Worm (Caenorhabditis elegans) whole organism, young adult: ENCODE results near the gene F36H12.3.
"Not testable (repeated sequence)": the region's sequence is repeated elsewhere in the genome, so short reads cannot be mapped to it uniquely, and the experiment has no call there.

ENCODE experiments used
- B0261.1 ChIP-seq: sonication (generic microtip); optimal IDR thresholded peaks from 2 replicates; lab custom pipeline; 2016; ENCODE audit warnings: mild to moderate bottlenecking, missing genetic modification characterization, moderate library complexity, missing compliant biosample characterization
- B0336.3 ChIP-seq: fragments of 200-800 bp; sonication (Bioruptor generic); IDR thresholded peaks from 2 replicates; pipeline ENCODE4 v1.3.6; 2022; ENCODE audit warnings: missing genetic modification characterization, missing compliant biosample characterization
- D2030.7 ChIP-seq: fragments of 200-800 bp; sonication (Bioruptor generic); IDR thresholded peaks from 2 replicates; pipeline ENCODE4 v1.3.6; 2022; ENCODE audit warnings: missing genetic modification reagents, missing genetic modification characterization, missing compliant biosample characterization
- F22D6.2 ChIP-seq: sonication (generic microtip); optimal IDR thresholded peaks from 2 replicates; lab custom pipeline; 2016; ENCODE audit warnings: mild to moderate bottlenecking, missing genetic modification characterization, missing compliant biosample characterization
- F33H1.4 ChIP-seq: fragments of 200-800 bp; sonication (Bioruptor generic); IDR thresholded peaks from 2 replicates; pipeline ENCODE4 v1.3.6; 2022; ENCODE audit warnings: missing genetic modification reagents, missing genetic modification characterization, missing compliant biosample characterization
- F55B11.4 ChIP-seq: sonication (generic microtip); optimal IDR thresholded peaks from 2 replicates; lab custom pipeline; 2016; ENCODE audit warnings: missing compliant biosample characterization, missing genetic modification characterization, borderline replicate concordance; ENCODE audit not compliant: insufficient read depth
- K12H6.12 ChIP-seq: fragments of 200-800 bp; sonication (Bioruptor generic); optimal IDR thresholded peaks from 2 replicates; lab custom pipeline; 2018; ENCODE audit warnings: mild to moderate bottlenecking, missing genetic modification characterization, missing compliant biosample characterization
- Y53G8AR.9 ChIP-seq: fragments of 200-800 bp; sonication (Bioruptor generic); conservative IDR thresholded peaks from 2 replicates; pipeline ENCODE4 v1.3.6; 2022; ENCODE audit warnings: missing genetic modification reagents, missing genetic modification characterization, missing compliant biosample characterization
- Y79H2A.3 ChIP-seq: fragments of 200-800 bp; sonication (Bioruptor generic); conservative IDR thresholded peaks from 2 replicates; pipeline ENCODE4 v1.3.6; 2022; ENCODE audit warnings: missing genetic modification reagents, missing genetic modification characterization, missing compliant biosample characterization
- Y95B8A.8 ChIP-seq: fragments of 200-800 bp; sonication (Bioruptor generic); IDR thresholded peaks from 2 replicates; pipeline ENCODE4 v1.3.6; 2022; ENCODE audit warnings: missing genetic modification reagents, missing genetic modification characterization, missing compliant biosample characterization
- bed-1 ChIP-seq: fragments of 200-800 bp; sonication (Bioruptor generic); IDR thresholded peaks from 2 replicates; pipeline ENCODE4 v1.3.6; 2022; ENCODE audit warnings: missing genetic modification reagents, missing genetic modification characterization, missing compliant biosample characterization
- bed-2 ChIP-seq: fragments of 200-800 bp; sonication (Bioruptor generic); IDR thresholded peaks from 2 replicates; pipeline ENCODE4 v1.3.6; 2022; ENCODE audit warnings: missing genetic modification reagents, missing genetic modification characterization, missing compliant biosample characterization
- ccch-3 ChIP-seq: fragments of 200-800 bp; sonication (Bioruptor generic); optimal IDR thresholded peaks from 2 replicates; lab custom pipeline; 2018; ENCODE audit warnings: mild to moderate bottlenecking, missing genetic modification characterization, missing compliant biosample characterization
- ceh-100 ChIP-seq: fragments of 200-800 bp; sonication (Bioruptor generic); IDR thresholded peaks from 2 replicates; pipeline ENCODE4 v1.3.6; 2022; ENCODE audit warnings: missing genetic modification reagents, missing genetic modification characterization, missing compliant biosample characterization
- dpff-1 ChIP-seq: sonication (generic microtip); optimal IDR thresholded peaks from 2 replicates; lab custom pipeline; 2017; ENCODE audit warnings: mild to moderate bottlenecking, missing genetic modification characterization, missing compliant biosample characterization
- ekl-4 ChIP-seq: fragments of 200-800 bp; sonication (Bioruptor generic); IDR thresholded peaks from 2 replicates; pipeline ENCODE4 v1.3.6; 2022; ENCODE audit warnings: missing genetic modification reagents, missing genetic modification characterization, missing compliant biosample characterization
- gei-17 ChIP-seq: fragments of 200-800 bp; sonication (Bioruptor generic); optimal IDR thresholded peaks from 2 replicates; lab custom pipeline; 2018; ENCODE audit warnings: mild to moderate bottlenecking, missing genetic modification characterization, missing compliant biosample characterization
- him-1 ChIP-seq: sonication (generic microtip); optimal IDR thresholded peaks from 2 replicates; lab custom pipeline; 2016; ENCODE audit warnings: missing genotype, missing genetic modification reagents, missing genetic modification characterization, missing compliant biosample characterization
- hlh-26 ChIP-seq: fragments of 200-800 bp; sonication (Bioruptor generic); conservative IDR thresholded peaks from 2 replicates; pipeline ENCODE4 v1.3.6; 2022; ENCODE audit warnings: missing genetic modification reagents, missing genetic modification characterization, missing compliant biosample characterization
- hmg-20 ChIP-seq: fragments of 200-800 bp; sonication (Bioruptor generic); IDR thresholded peaks from 2 replicates; pipeline ENCODE4 v1.3.6; 2022; ENCODE audit warnings: missing genetic modification reagents, missing genetic modification characterization, missing compliant biosample characterization
- hrde-1 ChIP-seq: sonication (generic microtip); optimal IDR thresholded peaks from 2 replicates; lab custom pipeline; 2016; ENCODE audit warnings: missing genetic modification characterization, mild to moderate bottlenecking, missing compliant biosample characterization, moderate library complexity, missing genotype, missing genetic modification reagents, borderline replicate concordance
- lin-35 ChIP-seq, 3 experiments: fragments of 150-350 bp in 2 of 3; sonication (generic microtip) in 1 of 3; optimal IDR thresholded peaks; 2 replicates each; lab custom pipeline; 2014 to 2018; ENCODE audit warnings: missing biosample characterization in 3 of 3, missing genetic modification characterization in 3 of 3, missing genetic modification reagents in 3 of 3
- lin-40 ChIP-seq: sonication (generic microtip); optimal IDR thresholded peaks from 2 replicates; lab custom pipeline; 2016; ENCODE audit warnings: missing genetic modification characterization, mild to moderate bottlenecking, missing compliant biosample characterization, missing genotype, missing genetic modification reagents
- lsl-1 ChIP-seq: fragments of 200-800 bp; sonication (Bioruptor generic); optimal IDR thresholded peaks from 2 replicates; lab custom pipeline; 2018; ENCODE audit warnings: mild to moderate bottlenecking, missing genetic modification characterization, moderate library complexity, missing compliant biosample characterization
- madf-10 ChIP-seq: sonication (generic microtip); optimal IDR thresholded peaks from 2 replicates; lab custom pipeline; 2016; ENCODE audit warnings: mild to moderate bottlenecking, missing genetic modification characterization, missing compliant biosample characterization
- madf-8 ChIP-seq: fragments of 200-800 bp; sonication (Bioruptor generic); conservative IDR thresholded peaks from 2 replicates; pipeline ENCODE4 v1.3.6; 2022; ENCODE audit warnings: missing genetic modification reagents, missing genetic modification characterization, missing compliant biosample characterization
- mes-4 ChIP-seq: sonication (generic microtip); optimal IDR thresholded peaks from 2 replicates; lab custom pipeline; 2016; ENCODE audit warnings: missing genotype, missing genetic modification characterization, missing compliant biosample characterization
- nhr-120 ChIP-seq: fragments of 200-800 bp; sonication (Bioruptor generic); IDR thresholded peaks from 2 replicates; pipeline ENCODE4 v1.3.6; 2022; ENCODE audit warnings: missing genetic modification characterization, missing compliant biosample characterization
- nhr-179 ChIP-seq: sonication (generic microtip); optimal IDR thresholded peaks from 2 replicates; lab custom pipeline; 2016; ENCODE audit warnings: mild to moderate bottlenecking, missing genetic modification characterization, missing compliant biosample characterization
- nhr-27 ChIP-seq: fragments of 200-800 bp; sonication (Bioruptor generic); optimal IDR thresholded peaks from 2 replicates; lab custom pipeline; 2018; ENCODE audit warnings: mild to moderate bottlenecking, missing genetic modification characterization, moderate library complexity, missing compliant biosample characterization
- rcor-1 ChIP-seq: fragments of 200-800 bp; sonication (Bioruptor generic); IDR thresholded peaks from 2 replicates; pipeline ENCODE4 v1.3.6; 2022; ENCODE audit warnings: missing genetic modification reagents, missing genetic modification characterization, missing compliant biosample characterization
- rec-8 ChIP-seq, 2 experiments: sonication (generic microtip); optimal IDR thresholded peaks; 2 replicates each; lab custom pipeline; 2016; ENCODE audit warnings: mild to moderate bottlenecking in 2 of 2, missing genetic modification characterization in 2 of 2, missing genetic modification reagents in 2 of 2, missing genotype in 2 of 2, missing biosample characterization in 1 of 2, missing compliant biosample characterization in 1 of 2, moderate library complexity in 1 of 2
- snpc-1.1 ChIP-seq: sonication (generic microtip); optimal IDR thresholded peaks from 2 replicates; lab custom pipeline; 2017; ENCODE audit warnings: missing genetic modification characterization, mild to moderate bottlenecking, missing compliant biosample characterization, antibody characterized with exemption, moderate library complexity, missing genotype, missing genetic modification reagents; ENCODE audit not compliant: insufficient read depth
- snpc-1.3 ChIP-seq: sonication (generic microtip); optimal IDR thresholded peaks from 2 replicates; lab custom pipeline; 2017; ENCODE audit warnings: missing genetic modification characterization, mild to moderate bottlenecking, missing compliant biosample characterization, antibody characterized with exemption, moderate library complexity, missing genotype, missing genetic modification reagents; ENCODE audit not compliant: insufficient read depth
- snpc-4 ChIP-seq, 5 experiments: fragments of 150-350 bp in 1 of 5; sonication (generic microtip) in 4 of 5; optimal IDR thresholded peaks; 2 replicates each; lab custom pipeline; 2014 to 2018; ENCODE audit warnings: missing genetic modification characterization in 5 of 5, missing biosample characterization in 3 of 5, antibody characterized with exemption in 2 of 5, mild to moderate bottlenecking in 2 of 5, missing compliant biosample characterization in 2 of 5, missing genotype in 2 of 5, moderate library complexity in 2 of 5, missing genetic modification reagents in 1 of 5
- sptf-2 ChIP-seq: fragments of 200-800 bp; sonication (Bioruptor generic); optimal IDR thresholded peaks from 2 replicates; lab custom pipeline; 2018; ENCODE audit warnings: mild to moderate bottlenecking, missing genetic modification characterization, missing compliant biosample characterization
- tbp1 ChIP-seq: fragments of 200-800 bp; sonication (Bioruptor generic); optimal IDR thresholded peaks from 2 replicates; lab custom pipeline; 2018; ENCODE audit warnings: mild to moderate bottlenecking, missing genetic modification characterization, missing compliant biosample characterization
- zfh-2 ChIP-seq: fragments of 200-800 bp; sonication (Bioruptor generic); conservative IDR thresholded peaks from 2 replicates; pipeline ENCODE4 v1.3.6; 2022; ENCODE audit warnings: missing genetic modification reagents, missing genetic modification characterization, missing compliant biosample characterization
- zim-3 ChIP-seq: sonication (generic microtip); optimal IDR thresholded peaks from 2 replicates; lab custom pipeline; 2017; ENCODE audit warnings: mild to moderate bottlenecking, missing genetic modification characterization, moderate library complexity, missing compliant biosample characterization

Gene F36H12.3

ce11 chrIV:5309742-5310141 is 37.1 kb downstream of the F36H12.3 start, which contains the start of gene ZK354.3:
ZK354.3 (plus strand) TSS chrIV:5310042.
- TF ChIP-seq hlh-26 = no peak
- TF ChIP-seq, all 124 proteins: peak for 0

DNA sequence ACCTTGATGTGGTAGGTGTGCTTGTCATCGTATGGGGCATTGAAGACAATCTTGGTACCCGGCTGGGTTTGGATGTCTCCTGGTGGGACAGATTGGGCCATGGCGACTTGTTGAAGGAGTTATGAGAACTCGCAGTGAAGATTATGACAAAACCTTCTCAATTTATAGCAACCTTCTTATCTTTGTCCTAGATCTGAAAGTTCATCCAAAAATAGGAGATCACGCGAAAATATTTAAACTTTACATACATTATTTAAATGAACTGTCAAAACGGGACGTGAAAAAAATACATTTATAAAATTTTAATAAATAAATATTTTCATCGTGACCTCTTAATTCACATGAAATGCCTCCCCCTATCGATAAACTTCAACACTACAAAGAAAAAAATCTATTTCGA is 40.4 kb downstream of the F36H12.3 start, which contains the start of the genes msp-59 and ZK354.2:
TSS of gene msp-59 (minus strand) at position 101 of the 400 bp plus-strand sequence.
TSS of gene ZK354.2 (plus strand) at position 395 of the 400 bp plus-strand sequence.
- TF ChIP-seq sptf-2 (GFP tag; lab: Kevin White, UChicago); nhr-120 (GFP tag; lab: Robert Waterston, UW); D2030.7 (GFP tag; lab: Robert Waterston, UW): not testable (repeated sequence)

DNA sequence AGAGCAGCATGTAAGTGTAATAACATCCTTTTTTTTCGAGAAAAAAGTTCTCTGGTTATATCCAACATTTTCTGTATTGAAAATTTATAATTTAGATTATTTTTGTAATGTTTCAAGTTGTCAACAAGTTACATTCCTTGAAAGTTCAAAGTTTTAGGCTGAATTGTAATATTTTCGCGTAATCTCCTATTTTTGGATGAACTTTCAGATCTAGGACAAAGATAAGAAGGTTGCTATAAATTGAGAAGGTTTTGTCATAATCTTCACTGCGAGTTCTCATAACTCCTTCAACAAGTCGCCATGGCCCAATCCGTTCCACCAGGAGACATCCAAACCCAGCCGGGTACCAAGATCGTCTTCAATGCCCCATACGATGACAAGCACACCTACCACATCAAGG is 43.6 kb downstream of the F36H12.3 start, which contains the start of gene msp-65:
TSS of gene msp-65 (plus strand) at position 301 of the 400 bp plus-strand sequence.
- TF ChIP-seq nhr-27; bed-1 (GFP tag; lab: Robert Waterston, UW); rec-8 (tag; optimal IDR thresholded peaks at IDR 0.05; lab: Kevin White, UChicago): not testable (repeated sequence)

ce11 chrIV:5317106-5317505 is 44.5 kb downstream of the F36H12.3 start:
- TF ChIP-seq Y95B8A.8 (GFP tag; lab: Robert Waterston, UW) (0 out of 2 replicates have a peak, but pooled peaks have one; percentile 36), B0336.3 (GFP tag; lab: Robert Waterston, UW) (no peak), snpc-4 (GFP tag; optimal IDR thresholded peaks at IDR 0.05; lab: Kevin White, UChicago) (peak; percentile 94), snpc-4 (tag; optimal IDR thresholded peaks at IDR 0.05; lab: Kevin White, UChicago) (peak; percentile 93 to 99 (median 98)), zfh-2 (GFP tag; lab: Robert Waterston, UW) (no peak), lin-35 (GFP tag; optimal IDR thresholded peaks at IDR 0.05; lab: Kevin White, UChicago) (no peak), rec-8 (tag; optimal IDR thresholded peaks at IDR 0.05; lab: Kevin White, UChicago) (no peak), ceh-100 (peak; percentile 62), madf-10 (tag; lab: Kevin White, UChicago) (no peak), lin-40 (tag; lab: Kevin White, UChicago) (no peak), K12H6.12 (tag; lab: Kevin White, UChicago) (no peak), nhr-179 (tag; lab: Kevin White, UChicago) (no peak), hmg-20 (GFP tag; lab: Robert Waterston, UW) (peak; percentile 28; the same call in 1 of the 2 replicates), ekl-4 (peak; percentile 63), dpff-1 (tag; lab: Kevin White, UChicago) (no peak), B0261.1 (tag; lab: Kevin White, UChicago) (peak; percentile 4), snpc-1.3 (tag; lab: Kevin White, UChicago) (peak; percentile 75), Y79H2A.3 (GFP tag; lab: Robert Waterston, UW) (no peak), tbp1 (GFP tag; lab: Kevin White, UChicago) (peak; percentile 78), gei-17 (no peak), F33H1.4 (GFP tag; lab: Robert Waterston, UW) (no peak; the same call in 1 of the 2 replicates), zim-3 (tag; lab: Kevin White, UChicago) (no peak), sptf-2 (GFP tag; lab: Kevin White, UChicago) (no peak), rcor-1 (GFP tag; lab: Robert Waterston, UW) (peak; percentile 82), snpc-1.1 (tag; lab: Kevin White, UChicago) (peak; percentile 94), ccch-3 (GFP tag; lab: Kevin White, UChicago) (no peak), F55B11.4 (tag; lab: Kevin White, UChicago) (no peak), bed-2 (GFP tag; lab: Robert Waterston, UW) (no peak), him-1 (tag; lab: Kevin White, UChicago) (peak; percentile 44), D2030.7 (GFP tag; lab: Robert Waterston, UW) (peak; percentile 94), Y53G8AR.9 (0 out of 2 replicates have a peak, but pooled peaks have one; percentile 40), lsl-1 (GFP tag; lab: Kevin White, UChicago) (peak; percentile 40), madf-8 (GFP tag; lab: Robert Waterston, UW) (0 out of 2 replicates have a peak, but pooled peaks have one; percentile 23), F22D6.2 (tag; lab: Kevin White, UChicago) (no peak), mes-4 (no peak), hrde-1 (tag; lab: Kevin White, UChicago) (no peak)
